Worm (Caenorhabditis elegans) whole organism, young adult: ENCODE data around the gene dlst-1.

Experiments used
- F52B5.7 ChIP-seq: sonication (generic microtip); optimal IDR thresholded peaks from 2 replicates; lab custom pipeline; 2016; ENCODE audit warnings: mild to moderate bottlenecking, missing genetic modification characterization, missing compliant biosample characterization
- F57A8.1 ChIP-seq: fragments of 200-800 bp; sonication (Bioruptor generic); optimal IDR thresholded peaks from 2 replicates; lab custom pipeline; 2018; ENCODE audit warnings: mild to moderate bottlenecking, missing genetic modification characterization, moderate library complexity, missing compliant biosample characterization
- Y79H2A.3 ChIP-seq: fragments of 200-800 bp; sonication (Bioruptor generic); conservative IDR thresholded peaks from 2 replicates; pipeline ENCODE4 v1.3.6; 2022; ENCODE audit warnings: missing genetic modification reagents, missing genetic modification characterization, missing compliant biosample characterization
- akir-1 ChIP-seq: fragments of 200-800 bp; sonication (Bioruptor generic); optimal IDR thresholded peaks from 2 replicates; lab custom pipeline; 2018; ENCODE audit warnings: mild to moderate bottlenecking, missing genetic modification characterization, moderate library complexity, missing compliant biosample characterization
- attf-3 ChIP-seq: fragments of 200-800 bp; sonication (Bioruptor generic); conservative IDR thresholded peaks from 2 replicates; pipeline ENCODE4 v1.3.6; 2022; ENCODE audit warnings: missing genetic modification reagents, missing genetic modification characterization, missing compliant biosample characterization
- attf-5 ChIP-seq: fragments of 200-800 bp; sonication (Bioruptor generic); optimal IDR thresholded peaks from 2 replicates; lab custom pipeline; 2018; ENCODE audit warnings: mild to moderate bottlenecking, missing genetic modification characterization, missing compliant biosample characterization
- attf-6 ChIP-seq: fragments of 200-800 bp; sonication (Bioruptor generic); IDR thresholded peaks from 2 replicates; pipeline ENCODE4 v1.3.6; 2022; ENCODE audit warnings: missing genetic modification reagents, missing genetic modification characterization, missing compliant biosample characterization
- ccch-3 ChIP-seq: fragments of 200-800 bp; sonication (Bioruptor generic); optimal IDR thresholded peaks from 2 replicates; lab custom pipeline; 2018; ENCODE audit warnings: mild to moderate bottlenecking, missing genetic modification characterization, missing compliant biosample characterization
- cebp-2 ChIP-seq: fragments of 200-800 bp; sonication (Bioruptor generic); IDR thresholded peaks from 2 replicates; pipeline ENCODE4 v1.3.6; 2022; ENCODE audit warnings: missing genetic modification characterization, missing compliant biosample characterization
- ceh-100 ChIP-seq: fragments of 200-800 bp; sonication (Bioruptor generic); IDR thresholded peaks from 2 replicates; pipeline ENCODE4 v1.3.6; 2022; ENCODE audit warnings: missing genetic modification reagents, missing genetic modification characterization, missing compliant biosample characterization
- ceh-79 ChIP-seq: sonication (generic microtip); optimal IDR thresholded peaks from 2 replicates; lab custom pipeline; 2017; ENCODE audit warnings: mild to moderate bottlenecking, missing genetic modification characterization, missing compliant biosample characterization
- chd-7 ChIP-seq: sonication (generic microtip); optimal IDR thresholded peaks from 2 replicates; lab custom pipeline; 2016; ENCODE audit warnings: mild to moderate bottlenecking, missing genetic modification characterization, moderate library complexity, missing compliant biosample characterization
- die-1 ChIP-seq: sonication (generic microtip); optimal IDR thresholded peaks from 2 replicates; lab custom pipeline; 2016; ENCODE audit warnings: missing genotype, mild to moderate bottlenecking, missing genetic modification characterization, missing compliant biosample characterization
- dpff-1 ChIP-seq: sonication (generic microtip); optimal IDR thresholded peaks from 2 replicates; lab custom pipeline; 2017; ENCODE audit warnings: mild to moderate bottlenecking, missing genetic modification characterization, missing compliant biosample characterization
- dpl-1 ChIP-seq: fragments of 150-350 bp; optimal IDR thresholded peaks from 2 replicates; lab custom pipeline; 2014; ENCODE audit warnings: missing biosample characterization, missing genetic modification reagents, missing genetic modification characterization
- egrh-3 ChIP-seq: fragments of 200-800 bp; sonication (Bioruptor generic); IDR thresholded peaks from 2 replicates; pipeline ENCODE4 v1.3.6; 2022; ENCODE audit warnings: missing genetic modification reagents, missing genetic modification characterization, missing compliant biosample characterization
- him-1 ChIP-seq: sonication (generic microtip); optimal IDR thresholded peaks from 2 replicates; lab custom pipeline; 2016; ENCODE audit warnings: missing genotype, missing genetic modification reagents, missing genetic modification characterization, missing compliant biosample characterization
- lin-35 ChIP-seq, 3 experiments: fragments of 150-350 bp in 2 of 3; sonication (generic microtip) in 1 of 3; optimal IDR thresholded peaks; 2 replicates each; lab custom pipeline; 2014 to 2018; ENCODE audit warnings: missing biosample characterization in 3 of 3, missing genetic modification characterization in 3 of 3, missing genetic modification reagents in 3 of 3
- lir-1 ChIP-seq: fragments of 200-800 bp; sonication (Bioruptor generic); conservative IDR thresholded peaks from 2 replicates; pipeline ENCODE4 v1.3.6; 2022; ENCODE audit warnings: missing genetic modification reagents, missing genetic modification characterization, missing compliant biosample characterization
- lsl-1 ChIP-seq: fragments of 200-800 bp; sonication (Bioruptor generic); optimal IDR thresholded peaks from 2 replicates; lab custom pipeline; 2018; ENCODE audit warnings: mild to moderate bottlenecking, missing genetic modification characterization, moderate library complexity, missing compliant biosample characterization
- mcd-1 ChIP-seq: fragments of 200-800 bp; sonication (Bioruptor generic); IDR thresholded peaks from 2 replicates; pipeline ENCODE4 v1.3.6; 2022; ENCODE audit warnings: missing genetic modification reagents, missing genetic modification characterization, missing compliant biosample characterization
- mes-4 ChIP-seq: sonication (generic microtip); optimal IDR thresholded peaks from 2 replicates; lab custom pipeline; 2016; ENCODE audit warnings: missing genotype, missing genetic modification characterization, missing compliant biosample characterization
- nfyb-1 ChIP-seq: fragments of 200-800 bp; sonication (Bioruptor generic); IDR thresholded peaks from 2 replicates; pipeline ENCODE4 v1.3.6; 2022; ENCODE audit warnings: missing genetic modification reagents, missing genetic modification characterization, missing compliant biosample characterization
- nhr-120 ChIP-seq: fragments of 200-800 bp; sonication (Bioruptor generic); IDR thresholded peaks from 2 replicates; pipeline ENCODE4 v1.3.6; 2022; ENCODE audit warnings: missing genetic modification characterization, missing compliant biosample characterization
- nhr-179 ChIP-seq: sonication (generic microtip); optimal IDR thresholded peaks from 2 replicates; lab custom pipeline; 2016; ENCODE audit warnings: mild to moderate bottlenecking, missing genetic modification characterization, missing compliant biosample characterization
- pbrm-1 ChIP-seq: fragments of 200-800 bp; sonication (Bioruptor generic); IDR thresholded peaks from 2 replicates; pipeline ENCODE4 v1.3.6; 2022; ENCODE audit warnings: missing genetic modification reagents, missing genetic modification characterization, missing compliant biosample characterization
- snpc-1.1 ChIP-seq: sonication (generic microtip); optimal IDR thresholded peaks from 2 replicates; lab custom pipeline; 2017; ENCODE audit warnings: missing genetic modification characterization, mild to moderate bottlenecking, missing compliant biosample characterization, antibody characterized with exemption, moderate library complexity, missing genotype, missing genetic modification reagents; ENCODE audit not compliant: insufficient read depth
- tlf-1 ChIP-seq: fragments of 200-800 bp; sonication (Bioruptor generic); optimal IDR thresholded peaks from 2 replicates; lab custom pipeline; 2018; ENCODE audit warnings: mild to moderate bottlenecking, missing genetic modification characterization, missing compliant biosample characterization
- unc-130 ChIP-seq: sonication (generic microtip); optimal IDR thresholded peaks from 2 replicates; lab custom pipeline; 2016; ENCODE audit warnings: missing genetic modification reagents, missing genetic modification characterization, missing compliant biosample characterization
- xnd-1 ChIP-seq: sonication (generic microtip); optimal IDR thresholded peaks from 2 replicates; lab custom pipeline; 2016; ENCODE audit warnings: missing genotype, missing genetic modification reagents, missing genetic modification characterization, missing compliant biosample characterization
- zim-3 ChIP-seq: sonication (generic microtip); optimal IDR thresholded peaks from 2 replicates; lab custom pipeline; 2017; ENCODE audit warnings: mild to moderate bottlenecking, missing genetic modification characterization, moderate library complexity, missing compliant biosample characterization
- ztf-25 ChIP-seq: fragments of 200-800 bp; sonication (Bioruptor generic); IDR thresholded peaks from 2 replicates; pipeline ENCODE4 v1.3.6; 2022; ENCODE audit warnings: missing genetic modification reagents, missing genetic modification characterization, missing compliant biosample characterization
- ztf-28 ChIP-seq: fragments of 200-800 bp; sonication (Bioruptor generic); IDR thresholded peaks from 2 replicates; pipeline ENCODE4 v1.3.6; 2022; ENCODE audit warnings: missing genetic modification reagents, missing genetic modification characterization, missing compliant biosample characterization

Gene dlst-1

ce11 chrV:6736108-6736507, 27.2 kb upstream of the dlst-1 start:
- TF ChIP-seq ztf-28 (GFP tag; lab: Robert Waterston, UW) (no peak), lin-35 (GFP tag; optimal IDR thresholded peaks at IDR 0.05; lab: Kevin White, UChicago) (no peak), chd-7 (tag; lab: Kevin White, UChicago) (no peak), lsl-1 (no peak), nhr-179 (no peak), pbrm-1 (no peak), mcd-1 (GFP tag; lab: Robert Waterston, UW) (no peak), him-1 (no peak), xnd-1 (tag; lab: Kevin White, UChicago) (no peak)

- TF ChIP-seq F57A8.1 = no peak
- no peak for TF ChIP-seq egrh-3 (GFP tag; lab: Robert Waterston, UW)
- no peak for TF ChIP-seq ztf-25 (GFP tag; lab: Robert Waterston, UW)
- TF ChIP-seq mes-4 (tag; lab: Kevin White, UChicago) = no peak
- no peak for TF ChIP-seq cebp-2
- TF ChIP-seq snpc-1.1 (tag; lab: Kevin White, UChicago) = no peak
- no peak for TF ChIP-seq pbrm-1
- TF ChIP-seq ceh-79 (tag; lab: Kevin White, UChicago) = no peak
- no peak for TF ChIP-seq attf-5
These were observed 24.1 kb upstream of the dlst-1 start, which contains the start of gene grl-8 for ce11 chrV:6732995-6733394. grl-8 (minus strand) TSS chrV:6733095.

DNA sequence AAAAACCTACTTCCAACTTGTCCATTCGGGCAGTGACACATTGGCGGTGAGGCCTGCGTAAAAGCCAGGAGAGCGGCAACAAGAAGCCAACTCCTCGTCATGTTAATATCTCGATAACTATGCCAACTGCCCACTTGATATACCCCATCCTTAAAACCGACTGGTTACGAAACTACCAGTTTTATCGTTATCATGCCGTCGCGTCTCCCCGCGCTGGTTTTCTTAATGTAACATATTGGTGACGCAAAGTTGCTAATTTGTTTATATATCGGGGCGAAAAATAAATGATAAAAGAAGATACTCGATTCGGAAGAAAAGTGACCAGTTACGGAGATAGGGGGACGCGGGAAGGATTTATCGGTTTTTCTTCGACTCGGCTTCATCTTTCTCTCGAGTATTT, 22.7 kb upstream of the dlst-1 start, which contains the start of gene grl-9:
grl-9 (minus strand) TSS at position 101 of the 400 bp plus-strand sequence.
- no peak for TF ChIP-seq ceh-100 (GFP tag; lab: Robert Waterston, UW)
- no peak for TF ChIP-seq tlf-1 (GFP tag; lab: Kevin White, UChicago)
- no peak for TF ChIP-seq egrh-3 (GFP tag; lab: Robert Waterston, UW)
- TF ChIP-seq dpl-1 (GFP tag; lab: Kevin White, UChicago) = no peak
- TF ChIP-seq attf-5 = no peak
- no peak for TF ChIP-seq F57A8.1
- no peak for TF ChIP-seq attf-6 (GFP tag; lab: Robert Waterston, UW)
- no peak for TF ChIP-seq chd-7 (tag; lab: Kevin White, UChicago)
- no peak for TF ChIP-seq unc-130
- no peak for TF ChIP-seq zim-3
- TF ChIP-seq dpff-1 (tag; lab: Kevin White, UChicago) = no peak
- no peak for TF ChIP-seq lir-1 (GFP tag; lab: Robert Waterston, UW)
- no peak for TF ChIP-seq ccch-3
- TF ChIP-seq F52B5.7 (tag; lab: Kevin White, UChicago) = no peak
- TF ChIP-seq akir-1 (GFP tag; lab: Kevin White, UChicago) = no peak

ce11 chrV:6727222-6727621, 18.3 kb upstream of the dlst-1 start, which contains the start of gene ZC487.1:
ZC487.1 (plus strand) TSS chrV:6727522.
- TF ChIP-seq attf-3 (GFP tag; lab: Robert Waterston, UW) = no peak

- TF ChIP-seq nfyb-1 (no peak), die-1 (tag; lab: Kevin White, UChicago) (no peak), nhr-120 (GFP tag; lab: Robert Waterston, UW) (no peak), Y79H2A.3 (no peak)
These were observed 17.4 kb upstream of the dlst-1 start for ce11 chrV:6726279-6726678.
